Worm (Caenorhabditis elegans): ENCODE results near the gene lips-13.

DNA sequence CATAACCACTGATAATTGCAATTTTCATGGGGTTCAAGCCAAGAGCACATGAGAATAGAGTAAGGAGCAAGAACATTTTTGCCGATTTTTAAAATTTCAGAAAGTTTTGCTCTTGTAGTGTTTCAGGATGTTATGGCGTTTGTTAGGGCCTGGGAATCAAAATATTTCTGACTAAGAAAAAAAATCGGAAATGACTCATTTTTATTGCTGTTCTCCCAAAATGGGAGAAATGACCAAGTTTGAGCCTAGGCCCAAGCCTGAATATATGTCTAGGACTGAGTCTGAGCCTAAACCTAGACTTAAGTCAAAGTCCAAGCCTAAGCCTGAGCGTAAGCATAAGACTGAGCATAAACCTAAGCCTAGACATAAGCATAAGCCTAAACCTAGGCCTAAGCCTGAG is 13.4 kb downstream of the lips-13 start, which contains the start of gene T13B5.9:
- TF ChIP-seq nhr-10 (tag; optimal IDR thresholded peaks at IDR 0.05), result no peak
- no peak for TF ChIP-seq unc-39 (tag; optimal IDR thresholded peaks at IDR 0.05)
- TF ChIP-seq lin-13 (GFP tag; optimal IDR thresholded peaks at IDR 0.05), result no peak
- no peak for TF ChIP-seq unc-130 (GFP tag; optimal IDR thresholded peaks at IDR 0.05)
- no peak for TF ChIP-seq lin-15B (tag; optimal IDR thresholded peaks at IDR 0.05)
- TF ChIP-seq nhr-25 (tag; optimal IDR thresholded peaks at IDR 0.05; ENCODE audit: borderline replicate concordance, insufficient read depth), result no peak
- no peak for TF ChIP-seq nhr-48 (tag; optimal IDR thresholded peaks at IDR 0.05)
- no peak for TF ChIP-seq ceh-28 (tag; optimal IDR thresholded peaks at IDR 0.05)
- TF ChIP-seq php-3 (GFP tag; IDR thresholded peaks at IDR 0.05), result no peak
- no peak for TF ChIP-seq nhr-77 (tag; optimal IDR thresholded peaks at IDR 0.05)

Measured in whole organism, L4 larva.